Fruit fly (Drosophila melanogaster): Measurements from ENCODE around the gene CG5863.

DNA sequence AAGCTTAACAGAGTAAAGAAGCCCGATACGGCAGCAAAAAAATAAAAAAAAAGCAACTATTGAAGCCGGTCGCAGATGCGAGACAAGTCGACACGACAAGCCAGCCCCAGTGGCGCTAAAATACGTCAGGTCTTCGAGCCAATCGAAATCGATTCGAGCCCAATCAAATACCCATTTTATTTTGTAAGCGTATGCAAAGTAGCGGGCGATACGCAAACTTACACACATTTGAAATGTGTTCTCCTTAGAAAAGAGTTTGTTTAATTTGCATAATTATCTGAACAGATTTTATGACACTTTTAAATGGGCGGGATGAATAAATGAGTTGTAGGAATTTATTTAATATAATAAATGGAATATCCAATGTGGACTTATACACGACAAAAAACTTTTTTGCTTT lies 36.7 kb downstream of the CG5863 start:
- TF ChIP-seq CG8478 (optimal IDR thresholded peaks at IDR 0.05) (no peak), CTCF (optimal IDR thresholded peaks at IDR 0.05) (no peak)

All from S2 (cell line).